Worm (Caenorhabditis elegans): ENCODE results near the gene rsd-3.

- no peak for TF ChIP-seq saeg-2 (GFP tag; IDR thresholded peaks at IDR 0.05)
- no peak for TF ChIP-seq vab-7 (GFP tag; IDR thresholded peaks at IDR 0.05)
- TF ChIP-seq F49E8.2 (tag; optimal IDR thresholded peaks at IDR 0.05; ENCODE audit: borderline replicate concordance) = no peak
Measured at ce11 chrX:11758809-11759208, 39.5 kb upstream of the rsd-3 start, which contains the start of gene lact-7.
